Worm (Caenorhabditis elegans): ENCODE data around the gene best-13.

Gene best-13

ce11 chrIV:9903608-9904007 lies at the start of gene best-13:
Gene best-13, plus strand, starts transcription at chrIV:9903908.
- TF ChIP-seq nhr-11 (tag; optimal IDR thresholded peaks at IDR 0.05) = no peak
- TF ChIP-seq ceh-82 (tag; optimal IDR thresholded peaks at IDR 0.05) = no peak
- TF ChIP-seq rnt-1 (tag; optimal IDR thresholded peaks at IDR 0.05) = no peak
- no peak for TF ChIP-seq ztf-4 (tag; optimal IDR thresholded peaks at IDR 0.05)

DNA sequence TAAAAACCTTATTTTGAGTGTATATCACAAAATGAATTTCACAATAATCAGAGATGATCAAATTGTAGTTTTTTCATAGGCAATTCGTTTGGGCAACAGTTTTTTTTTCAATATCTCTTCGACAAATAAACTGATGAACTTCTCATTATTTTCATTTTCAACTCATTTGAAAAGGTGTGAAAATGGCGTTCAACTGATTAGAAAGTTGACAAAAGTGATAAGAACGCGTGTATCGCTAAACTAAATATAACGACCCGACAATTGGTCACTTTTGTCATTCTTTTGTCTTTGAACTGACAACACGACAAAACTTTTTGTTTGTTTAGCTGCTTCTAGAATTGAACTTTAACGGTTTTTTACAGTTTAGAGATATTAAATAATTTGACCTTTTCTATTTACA lies 48.8 kb upstream of the best-13 start:
- TF ChIP-seq ztf-11 (tag; optimal IDR thresholded peaks at IDR 0.05) (no peak), nhr-12 (tag; optimal IDR thresholded peaks at IDR 0.05) (no peak), elt-2 (tag; optimal IDR thresholded peaks at IDR 0.05) (peak; percentile 5), mdl-1 (tag; optimal IDR thresholded peaks at IDR 0.05) (no peak), lin-39 (tag; optimal IDR thresholded peaks at IDR 0.05) (no peak), blmp-1 (tag; optimal IDR thresholded peaks at IDR 0.05) (no peak), pqm-1 (tag; optimal IDR thresholded peaks at IDR 0.05) (no peak)

DNA sequence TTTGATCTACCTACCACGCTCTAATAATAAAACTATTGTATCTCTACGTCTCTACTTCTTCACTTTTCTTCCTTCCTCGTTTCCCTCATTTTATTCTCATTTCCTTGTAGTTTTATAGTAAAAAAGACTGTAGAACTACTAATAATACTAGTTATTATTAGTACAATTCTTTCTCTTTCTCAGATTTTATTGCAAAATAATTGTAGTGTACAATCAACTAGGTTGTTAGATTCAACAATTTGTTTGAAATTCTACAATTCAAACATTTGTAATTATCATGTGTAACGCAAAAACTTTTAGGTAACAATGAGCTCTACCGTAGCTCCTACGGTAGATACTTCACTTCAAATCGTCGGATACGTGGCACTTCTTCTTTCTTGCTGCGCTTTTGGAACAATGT lies 48.0 kb upstream of the best-13 start, which contains the start of gene K07F5.12:
K07F5.12 (plus strand) TSS at position 301 of the 400 bp plus-strand sequence.
- TF ChIP-seq lin-39 (tag; optimal IDR thresholded peaks at IDR 0.05) = no peak
- TF ChIP-seq ets-5 (GFP tag; IDR thresholded peaks at IDR 0.05) = no peak
- TF ChIP-seq alr-1 (tag; optimal IDR thresholded peaks at IDR 0.05; ENCODE audit: borderline replicate concordance) = no peak
- no peak for TF ChIP-seq unc-130 (tag; optimal IDR thresholded peaks at IDR 0.05)
- no peak for TF ChIP-seq F16B12.6 (tag; optimal IDR thresholded peaks at IDR 0.05)
- no peak for TF ChIP-seq Y116A8C.19 (tag; optimal IDR thresholded peaks at IDR 0.05; ENCODE audit: borderline replicate concordance)
- no peak for TF ChIP-seq nhr-85 (tag)
- no peak for TF ChIP-seq nhr-47 (tag; optimal IDR thresholded peaks at IDR 0.05)
- no peak for TF ChIP-seq lin-15B (tag; optimal IDR thresholded peaks at IDR 0.05)
- no peak for TF ChIP-seq ceh-63 (GFP tag; optimal IDR thresholded peaks at IDR 0.05)
- TF ChIP-seq nhr-12 (tag; optimal IDR thresholded peaks at IDR 0.05) = no peak
- TF ChIP-seq snpc-4 (tag; optimal IDR thresholded peaks at IDR 0.05) = no peak
- TF ChIP-seq C16A3.4 (tag; optimal IDR thresholded peaks at IDR 0.05) = no peak
- TF ChIP-seq unc-86 (tag; optimal IDR thresholded peaks at IDR 0.05) = no peak
- no peak for TF ChIP-seq fkh-4 (tag; optimal IDR thresholded peaks at IDR 0.05; ENCODE audit: borderline replicate concordance)
- no peak for TF ChIP-seq efl-3 (GFP tag; optimal IDR thresholded peaks at IDR 0.05)

DNA sequence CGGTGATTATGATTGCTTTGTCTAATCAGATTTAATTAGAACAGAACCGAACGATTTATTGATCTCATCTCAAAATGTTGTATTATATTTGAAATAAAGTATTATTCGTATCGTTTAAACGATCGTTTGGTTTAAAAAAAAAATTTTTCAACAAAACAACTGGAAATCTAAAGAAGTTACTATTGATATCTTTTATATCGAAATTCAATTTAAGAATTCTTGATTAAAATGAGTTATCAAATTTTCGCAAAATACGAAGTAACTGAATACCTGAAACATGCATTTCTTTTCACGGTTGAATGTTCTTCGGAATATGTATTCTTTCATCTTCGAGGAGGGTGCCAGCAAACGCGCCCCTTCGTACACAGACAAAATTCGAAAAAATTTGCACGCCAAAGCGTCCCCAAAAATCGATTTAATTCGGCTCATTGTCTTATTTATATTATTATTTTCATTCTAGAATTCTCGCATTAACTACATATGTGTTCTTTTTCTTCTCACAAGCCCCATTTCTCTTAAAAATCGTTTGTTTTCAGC lies 45.7 kb upstream of the best-13 start, which contains the start of gene npp-1:
npp-1 (plus strand) TSS at position 537 of the 537 bp plus-strand sequence.
- TF ChIP-seq ceh-63 (GFP tag; optimal IDR thresholded peaks at IDR 0.05) (no peak), nhr-11 (tag; optimal IDR thresholded peaks at IDR 0.05) (no peak), dsc-1 (tag; optimal IDR thresholded peaks at IDR 0.05) (no peak), F16B12.6 (tag; optimal IDR thresholded peaks at IDR 0.05) (peak; percentile 9), egl-13 (tag; optimal IDR thresholded peaks at IDR 0.05) (no peak), tlp-1 (tag; optimal IDR thresholded peaks at IDR 0.05) (no peak), ztf-4 (tag; optimal IDR thresholded peaks at IDR 0.05) (no peak), nhr-237 (tag; optimal IDR thresholded peaks at IDR 0.05) (no peak), ceh-8 (GFP tag; optimal IDR thresholded peaks at IDR 0.05) (no peak), blmp-1 (tag; optimal IDR thresholded peaks at IDR 0.05) (peak; percentile 36), irx-1 (tag; optimal IDR thresholded peaks at IDR 0.05) (no peak), isw-1 (GFP tag; IDR thresholded peaks at IDR 0.05) (peak; percentile 10; the same call in 1 of the 2 replicates), lin-13 (GFP tag; optimal IDR thresholded peaks at IDR 0.05) (peak; percentile 35), unc-98 (GFP tag; IDR thresholded peaks at IDR 0.05) (no peak), lin-35 (GFP tag; optimal IDR thresholded peaks at IDR 0.05) (peak; percentile 34 to 81), nhr-71 (tag; optimal IDR thresholded peaks at IDR 0.05) (no peak), lin-15B (tag; optimal IDR thresholded peaks at IDR 0.05) (peak; percentile 37), egl-27 (tag; optimal IDR thresholded peaks at IDR 0.05) (no peak), zag-1 (tag; optimal IDR thresholded peaks at IDR 0.05) (no peak), unc-62 (GFP tag; optimal IDR thresholded peaks at IDR 0.05) (no peak), pag-3 (tag; optimal IDR thresholded peaks at IDR 0.05; ENCODE audit: borderline replicate concordance, insufficient read depth) (no peak), unc-130 (tag; optimal IDR thresholded peaks at IDR 0.05) (no peak), fkh-4 (tag; optimal IDR thresholded peaks at IDR 0.05; ENCODE audit: borderline replicate concordance) (no peak), aha-1 (tag; optimal IDR thresholded peaks at IDR 0.05) (no peak), xbp-1 (tag; optimal IDR thresholded peaks at IDR 0.05) (no peak), efl-1 (optimal IDR thresholded peaks at IDR 0.05) (peak; percentile 62 to 72), efl-1 (GFP tag; optimal IDR thresholded peaks at IDR 0.05 in 1 of 2) (peak; percentile 56 to 90), nhr-90 (tag; optimal IDR thresholded peaks at IDR 0.05; ENCODE audit: poor library complexity) (peak; percentile 17), lin-14 (GFP tag; optimal IDR thresholded peaks at IDR 0.05) (no peak), aly-2 (tag; optimal IDR thresholded peaks at IDR 0.05) (no peak)

All from whole organism, L1 larva.